Worm (Caenorhabditis elegans): ENCODE data around the gene Y53C12A.6.

- no peak for TF ChIP-seq W03F9.2 (tag; optimal IDR thresholded peaks at IDR 0.05)
- no peak for TF ChIP-seq him-1 (tag; optimal IDR thresholded peaks at IDR 0.05)
Observed at ce11 chrII:9741400-9741799, 23.6 kb upstream of the Y53C12A.6 start.
